Fruit fly (Drosophila melanogaster) whole organism, wandering third instar larva: ENCODE data around the gene Rbp4.

ENCODE experiments used
- CrebA ChIP-seq: fragments of 200-800 bp; sonication (Bioruptor generic); optimal IDR thresholded peaks from 2 replicates; lab custom pipeline; 2016; ENCODE audit warnings: missing biosample characterization, mild to moderate bottlenecking, missing genetic modification characterization, borderline replicate concordance
- Hr78 ChIP-seq: fragments of >200 bp; optimal IDR thresholded peaks from 2 replicates; lab custom pipeline; 2017; ENCODE audit warnings: missing biosample characterization, missing genetic modification characterization
- Myc ChIP-seq: fragments of >200 bp; optimal IDR thresholded peaks from 2 replicates; lab custom pipeline; 2017
- psq ChIP-seq: fragments of 200-800 bp; sonication (Bioruptor generic); optimal IDR thresholded peaks from 3 replicates; lab custom pipeline; 2017; ENCODE audit warnings: missing biosample characterization, mild to moderate bottlenecking, missing genetic modification characterization, moderate library complexity
- usp ChIP-seq: fragments of >200 bp; optimal IDR thresholded peaks from 2 replicates; lab custom pipeline; 2017; ENCODE audit warnings: missing biosample characterization, missing genetic modification characterization

- TF ChIP-seq usp (GFP tag; lab: Kevin White, UChicago) (no peak), Hr78 (GFP tag; lab: Kevin White, UChicago) (no peak), psq (GFP tag; lab: Kevin White, UChicago) (no peak), Myc (lab: Kevin White, UChicago) (no peak), CrebA (GFP tag; lab: Kevin White, UChicago) (no peak)
These were observed 41.2 kb downstream of the Rbp4 start for dm6 chr3R:13615007-13615406.
